Worm (Caenorhabditis elegans) whole organism, young adult: ENCODE results near the gene gpx-4.

ENCODE experiments used
- B0336.3 ChIP-seq: fragments of 200-800 bp; sonication (Bioruptor generic); IDR thresholded peaks from 2 replicates; pipeline ENCODE4 v1.3.6; 2022; ENCODE audit warnings: missing genetic modification characterization, missing compliant biosample characterization
- C06A6.2 ChIP-seq: fragments of 200-800 bp; sonication (Bioruptor generic); conservative IDR thresholded peaks from 2 replicates; pipeline ENCODE4 v1.3.6; 2022; ENCODE audit warnings: missing genetic modification characterization, missing compliant biosample characterization
- C17E4.6 ChIP-seq: fragments of 200-800 bp; sonication (Bioruptor generic); IDR thresholded peaks from 2 replicates; pipeline ENCODE4 v1.3.6; 2022; ENCODE audit warnings: missing genetic modification reagents, missing genetic modification characterization, missing compliant biosample characterization
- F23B12.7 ChIP-seq: sonication (generic microtip); optimal IDR thresholded peaks from 2 replicates; lab custom pipeline; 2017; ENCODE audit warnings: missing genetic modification characterization, mild to moderate bottlenecking, missing compliant biosample characterization, antibody characterized with exemption, moderate library complexity; ENCODE audit not compliant: insufficient read depth
- F52B5.7 ChIP-seq: sonication (generic microtip); optimal IDR thresholded peaks from 2 replicates; lab custom pipeline; 2016; ENCODE audit warnings: mild to moderate bottlenecking, missing genetic modification characterization, missing compliant biosample characterization
- F55B11.4 ChIP-seq: sonication (generic microtip); optimal IDR thresholded peaks from 2 replicates; lab custom pipeline; 2016; ENCODE audit warnings: missing compliant biosample characterization, missing genetic modification characterization, borderline replicate concordance; ENCODE audit not compliant: insufficient read depth
- Y53F4B.3 ChIP-seq: fragments of 200-800 bp; sonication (Bioruptor generic); IDR thresholded peaks from 2 replicates; pipeline ENCODE4 v1.3.6; 2022; ENCODE audit warnings: missing genetic modification reagents, missing genetic modification characterization, missing compliant biosample characterization
- Y67H2A.10 ChIP-seq: fragments of 200-800 bp; sonication (Bioruptor generic); conservative IDR thresholded peaks from 2 replicates; pipeline ENCODE4 v1.3.6; 2022; ENCODE audit warnings: missing genetic modification reagents, missing genetic modification characterization, missing compliant biosample characterization
- Y95B8A.8 ChIP-seq: fragments of 200-800 bp; sonication (Bioruptor generic); IDR thresholded peaks from 2 replicates; pipeline ENCODE4 v1.3.6; 2022; ENCODE audit warnings: missing genetic modification reagents, missing genetic modification characterization, missing compliant biosample characterization
- ZK185.1 ChIP-seq: sonication (generic microtip); optimal IDR thresholded peaks from 2 replicates; lab custom pipeline; 2016; ENCODE audit warnings: mild to moderate bottlenecking, missing genetic modification characterization, missing compliant biosample characterization; ENCODE audit not compliant: poor library complexity, severe bottlenecking
- akir-1 ChIP-seq: fragments of 200-800 bp; sonication (Bioruptor generic); optimal IDR thresholded peaks from 2 replicates; lab custom pipeline; 2018; ENCODE audit warnings: mild to moderate bottlenecking, missing genetic modification characterization, moderate library complexity, missing compliant biosample characterization
- aptf-2 ChIP-seq: fragments of 200-800 bp; sonication (Bioruptor generic); conservative IDR thresholded peaks from 2 replicates; pipeline ENCODE4 v1.3.6; 2022; ENCODE audit warnings: missing genetic modification reagents, missing genetic modification characterization, missing compliant biosample characterization
- aptf-3 ChIP-seq: fragments of 200-800 bp; sonication (Bioruptor generic); IDR thresholded peaks from 2 replicates; pipeline ENCODE4 v1.3.6; 2022; ENCODE audit warnings: missing genetic modification characterization, missing compliant biosample characterization
- attf-6 ChIP-seq: fragments of 200-800 bp; sonication (Bioruptor generic); IDR thresholded peaks from 2 replicates; pipeline ENCODE4 v1.3.6; 2022; ENCODE audit warnings: missing genetic modification reagents, missing genetic modification characterization, missing compliant biosample characterization
- ceh-100 ChIP-seq: fragments of 200-800 bp; sonication (Bioruptor generic); IDR thresholded peaks from 2 replicates; pipeline ENCODE4 v1.3.6; 2022; ENCODE audit warnings: missing genetic modification reagents, missing genetic modification characterization, missing compliant biosample characterization
- ceh-91 ChIP-seq: fragments of 200-800 bp; sonication (Bioruptor generic); IDR thresholded peaks from 2 replicates; pipeline ENCODE4 v1.3.6; 2022; ENCODE audit warnings: missing genetic modification reagents, missing genetic modification characterization, missing compliant biosample characterization
- chd-7 ChIP-seq: sonication (generic microtip); optimal IDR thresholded peaks from 2 replicates; lab custom pipeline; 2016; ENCODE audit warnings: mild to moderate bottlenecking, missing genetic modification characterization, moderate library complexity, missing compliant biosample characterization
- die-1 ChIP-seq: sonication (generic microtip); optimal IDR thresholded peaks from 2 replicates; lab custom pipeline; 2016; ENCODE audit warnings: missing genotype, mild to moderate bottlenecking, missing genetic modification characterization, missing compliant biosample characterization
- dox-1 ChIP-seq: fragments of 200-800 bp; sonication (Bioruptor generic); IDR thresholded peaks from 2 replicates; pipeline ENCODE4 v1.3.6; 2022; ENCODE audit warnings: missing genetic modification reagents, missing genetic modification characterization, missing compliant biosample characterization
- ekl-4 ChIP-seq: fragments of 200-800 bp; sonication (Bioruptor generic); IDR thresholded peaks from 2 replicates; pipeline ENCODE4 v1.3.6; 2022; ENCODE audit warnings: missing genetic modification reagents, missing genetic modification characterization, missing compliant biosample characterization
- fkh-3 ChIP-seq: sonication (generic microtip); optimal IDR thresholded peaks from 2 replicates; lab custom pipeline; 2016; ENCODE audit warnings: mild to moderate bottlenecking, missing genetic modification characterization, missing compliant biosample characterization
- hsf-1 ChIP-seq: fragments of 200-800 bp; sonication (Bioruptor generic); IDR thresholded peaks from 2 replicates; pipeline ENCODE4 v1.3.6; 2022; ENCODE audit warnings: missing genetic modification reagents, missing genetic modification characterization, missing compliant biosample characterization
- let-607 ChIP-seq, 2 experiments: fragments of 200-800 bp in 1 of 2; sonication (Bioruptor generic) in 1 of 2; sonication (generic microtip) in 1 of 2; optimal IDR thresholded peaks; 2 replicates each; lab custom pipeline; 2016 to 2018; ENCODE audit warnings: mild to moderate bottlenecking in 2 of 2, missing compliant biosample characterization in 2 of 2, missing genetic modification characterization in 2 of 2, moderate library complexity in 2 of 2, missing genotype in 1 of 2
- lsy-27 ChIP-seq: sonication (generic microtip); optimal IDR thresholded peaks from 2 replicates; lab custom pipeline; 2017; ENCODE audit warnings: missing genetic modification characterization, mild to moderate bottlenecking, missing compliant biosample characterization, antibody characterized with exemption, missing genotype, borderline replicate concordance; ENCODE audit not compliant: insufficient read depth
- madf-6 ChIP-seq: fragments of 200-800 bp; sonication (Bioruptor generic); IDR thresholded peaks from 2 replicates; pipeline ENCODE4 v1.3.6; 2022; ENCODE audit warnings: missing genetic modification reagents, missing genetic modification characterization, missing compliant biosample characterization
- mes-4 ChIP-seq: sonication (generic microtip); optimal IDR thresholded peaks from 2 replicates; lab custom pipeline; 2016; ENCODE audit warnings: missing genotype, missing genetic modification characterization, missing compliant biosample characterization
- nfya-2 ChIP-seq: fragments of 200-800 bp; sonication (Bioruptor generic); IDR thresholded peaks from 2 replicates; pipeline ENCODE4 v1.3.6; 2022; ENCODE audit warnings: missing genetic modification reagents, missing genetic modification characterization, missing compliant biosample characterization
- nhr-120 ChIP-seq: fragments of 200-800 bp; sonication (Bioruptor generic); IDR thresholded peaks from 2 replicates; pipeline ENCODE4 v1.3.6; 2022; ENCODE audit warnings: missing genetic modification characterization, missing compliant biosample characterization
- nhr-179 ChIP-seq: sonication (generic microtip); optimal IDR thresholded peaks from 2 replicates; lab custom pipeline; 2016; ENCODE audit warnings: mild to moderate bottlenecking, missing genetic modification characterization, missing compliant biosample characterization
- nhr-27 ChIP-seq: fragments of 200-800 bp; sonication (Bioruptor generic); optimal IDR thresholded peaks from 2 replicates; lab custom pipeline; 2018; ENCODE audit warnings: mild to moderate bottlenecking, missing genetic modification characterization, moderate library complexity, missing compliant biosample characterization
- rec-8 ChIP-seq, 2 experiments: sonication (generic microtip); optimal IDR thresholded peaks; 2 replicates each; lab custom pipeline; 2016; ENCODE audit warnings: mild to moderate bottlenecking in 2 of 2, missing genetic modification characterization in 2 of 2, missing genetic modification reagents in 2 of 2, missing genotype in 2 of 2, missing biosample characterization in 1 of 2, missing compliant biosample characterization in 1 of 2, moderate library complexity in 1 of 2
- rpc-1 ChIP-seq, 2 experiments: fragments of 150-350 bp in 1 of 2; sonication (generic microtip) in 1 of 2; optimal IDR thresholded peaks; 2 replicates each; lab custom pipeline; 2014 to 2018; ENCODE audit warnings: missing biosample characterization in 1 of 2, missing genetic modification characterization in 1 of 2, missing genetic modification reagents in 1 of 2, missing genotype in 1 of 2
- snpc-1.1 ChIP-seq: sonication (generic microtip); optimal IDR thresholded peaks from 2 replicates; lab custom pipeline; 2017; ENCODE audit warnings: missing genetic modification characterization, mild to moderate bottlenecking, missing compliant biosample characterization, antibody characterized with exemption, moderate library complexity, missing genotype, missing genetic modification reagents; ENCODE audit not compliant: insufficient read depth
- snpc-3.4 ChIP-seq: sonication (generic microtip); optimal IDR thresholded peaks from 2 replicates; lab custom pipeline; 2017; ENCODE audit warnings: missing genetic modification characterization, mild to moderate bottlenecking, missing compliant biosample characterization, antibody characterized with exemption, moderate library complexity, missing genotype, missing genetic modification reagents
- snpc-4 ChIP-seq, 5 experiments: fragments of 150-350 bp in 1 of 5; sonication (generic microtip) in 4 of 5; optimal IDR thresholded peaks; 2 replicates each; lab custom pipeline; 2014 to 2018; ENCODE audit warnings: missing genetic modification characterization in 5 of 5, missing biosample characterization in 3 of 5, antibody characterized with exemption in 2 of 5, mild to moderate bottlenecking in 2 of 5, missing compliant biosample characterization in 2 of 5, missing genotype in 2 of 5, moderate library complexity in 2 of 5, missing genetic modification reagents in 1 of 5
- somi-1 ChIP-seq: fragments of 200-800 bp; sonication (Bioruptor generic); optimal IDR thresholded peaks from 2 replicates; lab custom pipeline; 2018; ENCODE audit warnings: mild to moderate bottlenecking, missing genetic modification characterization, missing compliant biosample characterization
- tbp1 ChIP-seq: fragments of 200-800 bp; sonication (Bioruptor generic); optimal IDR thresholded peaks from 2 replicates; lab custom pipeline; 2018; ENCODE audit warnings: mild to moderate bottlenecking, missing genetic modification characterization, missing compliant biosample characterization
- tlf-1 ChIP-seq: fragments of 200-800 bp; sonication (Bioruptor generic); optimal IDR thresholded peaks from 2 replicates; lab custom pipeline; 2018; ENCODE audit warnings: mild to moderate bottlenecking, missing genetic modification characterization, missing compliant biosample characterization
- zfh-2 ChIP-seq: fragments of 200-800 bp; sonication (Bioruptor generic); conservative IDR thresholded peaks from 2 replicates; pipeline ENCODE4 v1.3.6; 2022; ENCODE audit warnings: missing genetic modification reagents, missing genetic modification characterization, missing compliant biosample characterization
- ztf-18 ChIP-seq: sonication (generic microtip); optimal IDR thresholded peaks from 2 replicates; lab custom pipeline; 2016; ENCODE audit warnings: missing genotype, mild to moderate bottlenecking, missing genetic modification characterization, missing compliant biosample characterization
- ztf-22 ChIP-seq: fragments of 200-800 bp; sonication (Bioruptor generic); optimal IDR thresholded peaks from 2 replicates; lab custom pipeline; 2018; ENCODE audit warnings: mild to moderate bottlenecking, missing genetic modification characterization, moderate library complexity, missing compliant biosample characterization
- ztf-25 ChIP-seq: fragments of 200-800 bp; sonication (Bioruptor generic); IDR thresholded peaks from 2 replicates; pipeline ENCODE4 v1.3.6; 2022; ENCODE audit warnings: missing genetic modification reagents, missing genetic modification characterization, missing compliant biosample characterization
- ztf-26 ChIP-seq: sonication (generic microtip); optimal IDR thresholded peaks from 2 replicates; lab custom pipeline; 2017; ENCODE audit warnings: missing genetic modification characterization, missing compliant biosample characterization

Gene gpx-4

ce11 chrIV:2640950-2641349 lies 33.9 kb downstream of the gpx-4 start, which contains the start of the genes mdf-2 and nduv-3 (continued):
- no peak for TF ChIP-seq fkh-3 (tag; lab: Kevin White, UChicago)
- no peak for TF ChIP-seq let-607 (tag; optimal IDR thresholded peaks at IDR 0.05; lab: Kevin White, UChicago)
- TF ChIP-seq somi-1 (GFP tag; lab: Kevin White, UChicago), result no peak
- TF ChIP-seq ztf-25 (GFP tag; lab: Robert Waterston, UW), result no peak
- TF ChIP-seq Y53F4B.3 (GFP tag; lab: Robert Waterston, UW), result no peak
- no peak for TF ChIP-seq nhr-120 (GFP tag; lab: Robert Waterston, UW)
- TF ChIP-seq Y67H2A.10 (GFP tag; lab: Robert Waterston, UW), result no peak
- peak; percentile 56; the same call in 1 of the 2 replicates for TF ChIP-seq hsf-1 (GFP tag; lab: Robert Waterston, UW)
- no peak for TF ChIP-seq akir-1 (GFP tag; lab: Kevin White, UChicago)
- TF ChIP-seq tbp1 (GFP tag; lab: Kevin White, UChicago), result peak; percentile 52
- peak; percentile 43 for TF ChIP-seq tlf-1 (GFP tag; lab: Kevin White, UChicago)
- no peak for TF ChIP-seq lsy-27 (tag; lab: Kevin White, UChicago)
- peak; percentile 26 for TF ChIP-seq ztf-26 (tag; lab: Kevin White, UChicago)
- TF ChIP-seq F23B12.7, result peak; percentile 9
- TF ChIP-seq mes-4 (tag; lab: Kevin White, UChicago), result no peak
- no peak for TF ChIP-seq snpc-4 (GFP tag; optimal IDR thresholded peaks at IDR 0.05; lab: Kevin White, UChicago)
- peak in 3 of 4 experiments; percentile 33 to 44 (median 36) for TF ChIP-seq snpc-4 (tag; optimal IDR thresholded peaks at IDR 0.05; lab: Kevin White, UChicago)
- TF ChIP-seq die-1, result no peak
- peak; percentile 52; the same call in 1 of the 2 replicates for TF ChIP-seq ekl-4 (GFP tag; lab: Robert Waterston, UW)
- no peak for TF ChIP-seq rec-8 (tag; optimal IDR thresholded peaks at IDR 0.05; lab: Kevin White, UChicago)
- peak; percentile 95 for TF ChIP-seq ztf-18 (tag; lab: Kevin White, UChicago)
- no peak for TF ChIP-seq ZK185.1
- TF ChIP-seq snpc-1.1 (tag; lab: Kevin White, UChicago), result no peak
- 0 out of 2 replicates have a peak, but pooled peaks have one; percentile 25 for TF ChIP-seq zfh-2 (GFP tag; lab: Robert Waterston, UW)
- TF ChIP-seq nfya-2 (GFP tag; lab: Robert Waterston, UW), result no peak
- peak; percentile 75; the same call in 1 of the 2 replicates for TF ChIP-seq ceh-91 (GFP tag; lab: Robert Waterston, UW)
- TF ChIP-seq nhr-179, result no peak
- TF ChIP-seq C06A6.2 (GFP tag; lab: Robert Waterston, UW), result no peak
- no peak for TF ChIP-seq F55B11.4 (tag; lab: Kevin White, UChicago)
- no peak for TF ChIP-seq Y95B8A.8 (GFP tag; lab: Robert Waterston, UW)
- TF ChIP-seq rpc-1 (optimal IDR thresholded peaks at IDR 0.05; lab: Kevin White, UChicago), result no peak
- no peak for TF ChIP-seq rpc-1 (tag; optimal IDR thresholded peaks at IDR 0.05; lab: Kevin White, UChicago)
- TF ChIP-seq aptf-3 (GFP tag; lab: Robert Waterston, UW), result no peak
- TF ChIP-seq, all 124 proteins: peak for 39

- TF ChIP-seq attf-6, result 0 out of 2 replicates have a peak, but pooled peaks have one; percentile 33
- TF ChIP-seq nhr-27 (tag; lab: Kevin White, UChicago), result no peak
- TF ChIP-seq madf-6, result peak; percentile 61
- TF ChIP-seq nhr-120 (GFP tag; lab: Robert Waterston, UW), result 0 out of 2 replicates have a peak, but pooled peaks have one; percentile 43
- no peak for TF ChIP-seq C17E4.6 (GFP tag; lab: Robert Waterston, UW)
- TF ChIP-seq snpc-3.4, result peak; percentile 42
- peak; percentile 65 for TF ChIP-seq B0336.3 (GFP tag; lab: Robert Waterston, UW)
- peak; percentile 48 for TF ChIP-seq F52B5.7
- no peak for TF ChIP-seq aptf-3 (GFP tag; lab: Robert Waterston, UW)
- TF ChIP-seq F23B12.7, result peak; percentile 35
- no peak for TF ChIP-seq ztf-22 (GFP tag; lab: Kevin White, UChicago)
- TF ChIP-seq ztf-18 (tag; lab: Kevin White, UChicago), result peak; percentile 87
- peak; percentile 47 for TF ChIP-seq chd-7 (tag; lab: Kevin White, UChicago)
- TF ChIP-seq ceh-100 (GFP tag; lab: Robert Waterston, UW), result no peak
- peak; percentile 79 for TF ChIP-seq dox-1 (GFP tag; lab: Robert Waterston, UW)
- peak; percentile 24 for TF ChIP-seq lsy-27 (tag; lab: Kevin White, UChicago)
- no peak for TF ChIP-seq aptf-2 (GFP tag; lab: Robert Waterston, UW)
Observed at ce11 chrIV:2639666-2640273, 35.0 kb downstream of the gpx-4 start.
